Fruit fly (Drosophila melanogaster): ENCODE data around the gene Hsc70-2.
A peak's percentile ranks its signal among the peaks of the same experiment; 100 is the strongest.

The Hsc70-2 gene

DNA sequence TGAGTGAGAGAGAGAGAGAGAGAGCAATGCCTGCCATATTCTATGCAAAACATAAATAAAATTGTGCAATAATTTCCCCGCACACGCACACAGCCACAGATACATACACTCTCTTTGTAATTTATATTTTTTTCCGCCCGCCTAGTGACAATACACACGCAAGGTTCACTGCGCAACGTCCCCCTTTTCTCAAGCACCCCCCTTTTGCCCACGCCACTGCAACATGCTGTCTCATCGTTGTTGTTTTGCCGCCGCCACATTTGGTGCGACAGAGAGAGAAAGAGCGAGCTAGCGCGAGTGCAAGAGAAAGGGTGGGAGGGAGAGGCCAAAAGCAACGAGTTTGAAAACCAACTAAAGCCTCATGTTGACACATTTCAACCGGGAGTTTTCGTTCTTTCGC is 32.2 kb upstream of the Hsc70-2 start (continued):
- TF ChIP-seq CG5180 (GFP tag; optimal IDR thresholded peaks at IDR 0.05) (peak; percentile 74), al (GFP tag; IDR thresholded peaks at IDR 0.05) (0 out of 2 replicates have a peak, but pooled peaks have one; percentile 15), gro (GFP tag; optimal IDR thresholded peaks at IDR 0.05) (peak; percentile 61), CG6689 (GFP tag; IDR thresholded peaks at IDR 0.05) (peak; percentile 53; the same call in 1 of the 2 replicates), exex (tag; optimal IDR thresholded peaks at IDR 0.05) (no peak), BtbVII (GFP tag; optimal IDR thresholded peaks at IDR 0.05) (peak; percentile 44), aop (GFP tag; IDR thresholded peaks at IDR 0.05) (0 out of 2 replicates have a peak, but pooled peaks have one; percentile 48), chif (GFP tag; optimal IDR thresholded peaks at IDR 0.05) (peak; percentile 58 to 62), TFAM (GFP tag; optimal IDR thresholded peaks at IDR 0.05) (no peak), gce (GFP tag; IDR thresholded peaks at IDR 0.05) (peak; percentile 60; the same call in 1 of the 3 replicates), crol (GFP tag; IDR thresholded peaks at IDR 0.05) (peak; percentile 96), ranshi (GFP tag; IDR thresholded peaks at IDR 0.05) (peak; percentile 55; the same call in 1 of the 2 replicates), sr (GFP tag; IDR thresholded peaks at IDR 0.05) (peak; percentile 74; the same call in 2 of the 3 replicates), CG18764 (GFP tag; optimal IDR thresholded peaks at IDR 0.05) (no peak), Lim3 (GFP tag; IDR thresholded peaks at IDR 0.05) (no peak), tgo (GFP tag; IDR thresholded peaks at IDR 0.05) (peak; percentile 55; the same call in 2 of the 3 replicates), nau (GFP tag; optimal IDR thresholded peaks at IDR 0.05) (no peak), Aef1 (GFP tag; IDR thresholded peaks at IDR 0.05) (peak; percentile 91), Doc3 (GFP tag; IDR thresholded peaks at IDR 0.05; ENCODE audit: partially characterized antibody) (no peak), GATAe (GFP tag; conservative IDR thresholded peaks at IDR 0.05) (no peak), CG30403 (GFP tag; optimal IDR thresholded peaks at IDR 0.05) (peak; percentile 75), NC2α (GFP tag; optimal IDR thresholded peaks at IDR 0.05) (no peak), Lpt (GFP tag; optimal IDR thresholded peaks at IDR 0.05) (no peak), Ets65A (GFP tag) (peak; percentile 62), B-H2 (GFP tag; optimal IDR thresholded peaks at IDR 0.05) (no peak), CoRest (tag; optimal IDR thresholded peaks at IDR 0.05) (peak; percentile 55), Opbp (GFP tag; IDR thresholded peaks at IDR 0.05; ENCODE audit: partially characterized antibody) (no peak), CG8290 (GFP tag; optimal IDR thresholded peaks at IDR 0.05) (no peak), CG8290 (tag; optimal IDR thresholded peaks at IDR 0.05) (peak in 1 of 2 experiments; percentile 77), CG8359 (GFP tag; optimal IDR thresholded peaks at IDR 0.05; ENCODE audit: borderline replicate concordance) (no peak), HLH3B (GFP tag; IDR thresholded peaks at IDR 0.05) (peak; percentile 72), Blimp-1 (GFP tag; optimal IDR thresholded peaks at IDR 0.05) (peak; percentile 1), CG2678 (tag; optimal IDR thresholded peaks at IDR 0.05) (peak; percentile 57), CG10366 (GFP tag; IDR thresholded peaks at IDR 0.05) (peak; percentile 72), yki (optimal IDR thresholded peaks at IDR 0.05) (no peak), nerfin-2 (GFP tag; IDR thresholded peaks at IDR 0.05; ENCODE audit: partially characterized antibody) (no peak), Atf6 (GFP tag; IDR thresholded peaks at IDR 0.05) (peak; percentile 46; the same call in 1 of the 2 replicates), CG6683 (GFP tag; optimal IDR thresholded peaks at IDR 0.05) (no peak), CG9817 (tag; optimal IDR thresholded peaks at IDR 0.05) (peak; percentile 33), CG7786 (GFP tag; optimal IDR thresholded peaks at IDR 0.05) (peak; percentile 65), Elba2 (GFP tag; optimal IDR thresholded peaks at IDR 0.05) (no peak), MESR4 (GFP tag; optimal IDR thresholded peaks at IDR 0.05) (peak; percentile 32), org-1 (GFP tag; optimal IDR thresholded peaks at IDR 0.05) (peak; percentile 62), chm (GFP tag; IDR thresholded peaks at IDR 0.05) (peak; percentile 78), chinmo (GFP tag; IDR thresholded peaks at IDR 0.05; ENCODE audit: partially characterized antibody) (0 out of 4 replicates have a peak, but pooled peaks have one; percentile 67), dpn (GFP tag; optimal IDR thresholded peaks at IDR 0.05) (peak; percentile 73 to 75), unpg (GFP tag; optimal IDR thresholded peaks at IDR 0.05) (peak; percentile 52), p53 (GFP tag; optimal IDR thresholded peaks at IDR 0.05) (peak; percentile 56), CG6254 (GFP tag; optimal IDR thresholded peaks at IDR 0.05) (no peak), hbn (GFP tag; IDR thresholded peaks at IDR 0.05; ENCODE audit: partially characterized antibody) (no peak), CG11398 (GFP tag; optimal IDR thresholded peaks at IDR 0.05) (no peak)

Measured in whole organism, embryonic.